Worm (Caenorhabditis elegans): ENCODE measurements around the gene T05B4.8.

T05B4.8 gene

ce11 chrV:4116071-4116470, at the start of gene T05B4.8:
Gene T05B4.8, minus strand, starts transcription at chrV:4116171.
- TF ChIP-seq nhr-28 (tag; optimal IDR thresholded peaks at IDR 0.05), result no peak
- no peak for TF ChIP-seq unc-120 (tag; optimal IDR thresholded peaks at IDR 0.05; ENCODE audit: poor library complexity, severe bottlenecking)
- no peak for TF ChIP-seq ham-2 (GFP tag; optimal IDR thresholded peaks at IDR 0.05)
- no peak for TF ChIP-seq nhr-2 (tag; optimal IDR thresholded peaks at IDR 0.05)
- TF ChIP-seq unc-39 (tag; optimal IDR thresholded peaks at IDR 0.05), result no peak
- no peak for TF ChIP-seq sem-2 (GFP tag; optimal IDR thresholded peaks at IDR 0.05)
- TF ChIP-seq ceh-83 (GFP tag; optimal IDR thresholded peaks at IDR 0.05), result no peak
- TF ChIP-seq ceh-43 (GFP tag; optimal IDR thresholded peaks at IDR 0.05), result no peak

- TF ChIP-seq hlh-1 (tag; optimal IDR thresholded peaks at IDR 0.05) (no peak), nhr-237 (tag; optimal IDR thresholded peaks at IDR 0.05) (no peak), unc-39 (tag; optimal IDR thresholded peaks at IDR 0.05) (no peak), M03D4.4 (tag; optimal IDR thresholded peaks at IDR 0.05) (no peak)
Observed at ce11 chrV:4164504-4164959, 48.6 kb upstream of the T05B4.8 start, which contains the start of gene Y45G5AM.3. Gene Y45G5AM.3, plus strand, starts transcription at chrV:4164554.

DNA sequence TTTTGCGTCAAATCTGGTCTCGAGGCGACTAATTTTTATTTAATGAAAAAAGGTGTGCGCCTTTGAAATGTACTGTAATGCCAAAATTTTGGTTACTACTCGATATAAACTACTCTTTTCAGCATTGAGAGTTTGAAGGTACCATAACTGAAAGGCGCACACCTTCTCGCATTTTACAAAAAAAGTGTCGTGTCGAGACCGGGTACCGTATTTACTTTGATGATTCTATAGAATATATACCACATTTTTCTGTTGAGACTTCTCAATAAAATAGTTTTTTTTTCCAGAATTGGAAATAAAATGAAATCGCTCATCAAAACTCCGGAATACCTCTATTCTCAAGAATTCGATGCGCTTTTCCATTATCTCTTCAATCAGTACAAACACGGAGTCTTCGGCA, 47.0 kb upstream of the T05B4.8 start, which contains the start of gene Y45G5AM.4:
TSS of gene Y45G5AM.4 (plus strand) at position 301 of the 400 bp plus-strand sequence.
- TF ChIP-seq M03D4.4 (tag; optimal IDR thresholded peaks at IDR 0.05) (no peak), mab-5 (tag; optimal IDR thresholded peaks at IDR 0.05) (no peak), lsy-2 (tag; optimal IDR thresholded peaks at IDR 0.05) (no peak), bed-3 (GFP tag; optimal IDR thresholded peaks at IDR 0.05) (no peak), nhr-28 (tag; optimal IDR thresholded peaks at IDR 0.05) (no peak), ceh-43 (GFP tag; optimal IDR thresholded peaks at IDR 0.05) (no peak), zip-8 (tag; optimal IDR thresholded peaks at IDR 0.05) (no peak), nhr-237 (tag; optimal IDR thresholded peaks at IDR 0.05) (no peak), unc-39 (tag; optimal IDR thresholded peaks at IDR 0.05) (no peak), blmp-1 (tag; optimal IDR thresholded peaks at IDR 0.05) (no peak), lin-13 (tag; optimal IDR thresholded peaks at IDR 0.05) (no peak), cnd-1 (tag; optimal IDR thresholded peaks at IDR 0.05) (no peak), ham-2 (GFP tag; optimal IDR thresholded peaks at IDR 0.05) (no peak), hlh-1 (tag; optimal IDR thresholded peaks at IDR 0.05) (no peak), lin-32 (GFP tag; optimal IDR thresholded peaks at IDR 0.05) (no peak)

- peak; percentile 64 for TF ChIP-seq zip-8 (tag; optimal IDR thresholded peaks at IDR 0.05)
- no peak for TF ChIP-seq mep-1 (tag; optimal IDR thresholded peaks at IDR 0.05)
Observed at ce11 chrV:4160086-4160485, 44.1 kb upstream of the T05B4.8 start, which contains the start of gene Y45G5AM.5. Gene Y45G5AM.5, plus strand, starts transcription at chrV:4160386.

DNA sequence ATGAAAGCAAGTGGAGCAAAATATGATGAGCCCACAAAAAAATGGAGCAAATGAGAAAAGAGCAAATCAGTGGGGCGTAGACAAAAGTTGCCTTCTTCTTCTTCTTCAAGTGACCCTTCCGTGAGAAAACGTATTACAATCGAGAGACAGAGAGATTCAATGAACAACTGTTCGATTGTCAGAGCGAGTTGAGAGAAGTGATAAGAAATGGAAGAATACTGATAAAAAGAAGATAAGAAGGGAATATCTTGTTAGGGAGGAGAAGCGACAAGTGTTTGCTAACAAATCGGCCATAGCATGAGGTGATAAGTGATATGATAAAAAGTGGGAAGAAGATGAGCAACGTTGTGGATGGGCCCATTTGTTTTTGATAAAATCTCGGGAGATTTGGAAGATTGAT, 41.3 kb upstream of the T05B4.8 start:
- TF ChIP-seq hlh-1 (tag; optimal IDR thresholded peaks at IDR 0.05), result peak; percentile 99
- TF ChIP-seq lsy-2 (tag; optimal IDR thresholded peaks at IDR 0.05), result no peak
- TF ChIP-seq drap-1 (GFP tag; optimal IDR thresholded peaks at IDR 0.05), result no peak
- TF ChIP-seq unc-62 (GFP tag; optimal IDR thresholded peaks at IDR 0.05), result peak; percentile 89
- peak; percentile 85 for TF ChIP-seq unc-120 (tag; optimal IDR thresholded peaks at IDR 0.05; ENCODE audit: poor library complexity, severe bottlenecking)

- TF ChIP-seq lin-32 (GFP tag; optimal IDR thresholded peaks at IDR 0.05) (no peak), lin-13 (tag; optimal IDR thresholded peaks at IDR 0.05) (no peak), ceh-43 (GFP tag; optimal IDR thresholded peaks at IDR 0.05) (no peak), elt-1 (tag; optimal IDR thresholded peaks at IDR 0.05; ENCODE audit: borderline replicate concordance, insufficient read depth) (no peak), unc-120 (tag; optimal IDR thresholded peaks at IDR 0.05; ENCODE audit: poor library complexity, severe bottlenecking) (no peak), sptf-1 (tag; optimal IDR thresholded peaks at IDR 0.05) (no peak), ceh-83 (GFP tag; optimal IDR thresholded peaks at IDR 0.05) (no peak)
Observed at ce11 chrV:4152200-4152599, 36.2 kb upstream of the T05B4.8 start, which contains the start of gene Y45G5AM.6. Gene Y45G5AM.6, minus strand, starts transcription at chrV:4152300.

ce11 chrV:4151400-4151799, 35.4 kb upstream of the T05B4.8 start:
- TF ChIP-seq nhr-12 (tag; optimal IDR thresholded peaks at IDR 0.05) (no peak), M03D4.4 (tag; optimal IDR thresholded peaks at IDR 0.05) (no peak), unc-120 (tag; optimal IDR thresholded peaks at IDR 0.05; ENCODE audit: poor library complexity, severe bottlenecking) (no peak), ces-1 (GFP tag; optimal IDR thresholded peaks at IDR 0.05) (no peak), ceh-43 (GFP tag; optimal IDR thresholded peaks at IDR 0.05) (no peak), snpc-4 (tag; optimal IDR thresholded peaks at IDR 0.05) (no peak), elt-1 (tag; optimal IDR thresholded peaks at IDR 0.05; ENCODE audit: borderline replicate concordance, insufficient read depth) (no peak)
